Worm (Caenorhabditis elegans) whole organism, L2 larva: ENCODE measurements around the gene F49H6.12.

Experiments used
- elt-1 ChIP-seq: fragments of 150-350 bp; optimal IDR thresholded peaks from 2 replicates; lab custom pipeline; 2014; ENCODE audit warnings: missing biosample characterization, missing genetic modification characterization
- elt-3 ChIP-seq: sonication (generic microtip); optimal IDR thresholded peaks from 2 replicates; lab custom pipeline; 2017; ENCODE audit warnings: missing biosample characterization, missing genetic modification characterization
- lin-39 ChIP-seq: fragments of 150-350 bp; optimal IDR thresholded peaks from 2 replicates; lab custom pipeline; 2014; ENCODE audit warnings: missing biosample characterization, missing genetic modification reagents, missing genetic modification characterization
- mdl-1 ChIP-seq, 2 experiments: fragments of 150-350 bp in 1 of 2; sonication (generic microtip) in 1 of 2; optimal IDR thresholded peaks; 2 replicates each; lab custom pipeline; 2017; ENCODE audit warnings: missing biosample characterization in 2 of 2, missing genetic modification characterization in 2 of 2
- nhr-10 ChIP-seq: sonication (generic microtip); optimal IDR thresholded peaks from 2 replicates; lab custom pipeline; 2017; ENCODE audit warnings: missing biosample characterization, missing genetic modification characterization
- nhr-23 ChIP-seq: fragments of 150-350 bp; optimal IDR thresholded peaks from 2 replicates; lab custom pipeline; 2014; ENCODE audit warnings: missing biosample characterization, missing genetic modification reagents, missing genetic modification characterization
- snpc-4 ChIP-seq: fragments of 150-350 bp; optimal IDR thresholded peaks from 2 replicates; lab custom pipeline; 2014; ENCODE audit warnings: missing biosample characterization, missing genetic modification characterization

The F49H6.12 gene

DNA sequence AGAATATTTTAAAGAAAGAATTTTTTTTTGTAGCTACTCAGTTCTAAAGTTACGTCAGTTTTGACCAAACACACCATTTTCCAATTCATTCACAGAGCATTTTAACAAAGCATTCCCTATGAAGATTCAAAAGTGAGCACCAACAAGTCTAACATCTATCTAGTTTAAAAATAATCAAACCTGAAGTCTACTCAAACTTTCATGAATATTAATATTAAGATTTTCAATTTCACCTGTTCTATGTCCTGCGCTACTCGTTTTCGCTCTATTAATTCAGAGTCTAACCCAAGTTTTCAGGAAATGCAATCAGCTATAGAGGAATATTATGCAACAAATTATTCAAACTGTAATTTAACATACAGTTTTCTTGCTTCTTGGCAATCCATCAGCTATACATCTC is 49.1 kb downstream of the F49H6.12 start, which contains the start of gene srh-119:
TSS of gene srh-119 (plus strand) at position 301 of the 400 bp plus-strand sequence.
- TF ChIP-seq nhr-23 (no peak), mdl-1 (tag; optimal IDR thresholded peaks at IDR 0.05; lab: Kevin White, UChicago) (no peak), nhr-10 (no peak), elt-3 (no peak), snpc-4 (no peak), lin-39 (tag; lab: Kevin White, UChicago) (no peak), elt-1 (tag; lab: Kevin White, UChicago) (no peak)
